Worm (Caenorhabditis elegans) whole organism, early embryonic: ENCODE measurements around the gene T10D4.6.

Source experiments
- F13C5.2 ChIP-seq: sonication (generic microtip); optimal IDR thresholded peaks from 2 replicates; lab custom pipeline; 2017; ENCODE audit warnings: mild to moderate bottlenecking, missing genetic modification characterization, inconsistent platforms, missing compliant biosample characterization
- ama-1 ChIP-seq: fragments of 150-350 bp; optimal IDR thresholded peaks from 2 replicates; lab custom pipeline; 2014
- hnd-1 ChIP-seq: sonication (generic microtip); optimal IDR thresholded peaks from 2 replicates; lab custom pipeline; 2016; ENCODE audit warnings: missing genetic modification characterization, missing compliant biosample characterization

ce11 chrII:3076915-3077314, 42.2 kb upstream of the T10D4.6 start, which contains the start of gene Y25C1A.8:
- TF ChIP-seq hnd-1 (tag; lab: Kevin White, UChicago) (no peak), F13C5.2 (tag; lab: Kevin White, UChicago) (peak; percentile 87), ama-1 (no peak)
